Worm (Caenorhabditis elegans) whole organism, L3 larva: Measurements from ENCODE around the gene Y50D4A.6.

ENCODE experiments used
- R02D3.7 ChIP-seq: fragments of 150-350 bp; optimal IDR thresholded peaks from 2 replicates; lab custom pipeline; 2014; ENCODE audit warnings: missing biosample characterization, missing genetic modification characterization
- ZK546.5 ChIP-seq: sonication (generic microtip); optimal IDR thresholded peaks from 2 replicates; lab custom pipeline; 2017; ENCODE audit warnings: missing biosample characterization, missing genetic modification characterization
- aly-2 ChIP-seq: fragments of 150-350 bp; optimal IDR thresholded peaks from 2 replicates; lab custom pipeline; 2014; ENCODE audit warnings: missing biosample characterization, missing genetic modification characterization
- ama-1 ChIP-seq: fragments of 150-350 bp; optimal IDR thresholded peaks from 2 replicates; lab custom pipeline; 2018
- ceh-16 ChIP-seq: sonication (generic microtip); optimal IDR thresholded peaks from 2 replicates; lab custom pipeline; 2017; ENCODE audit warnings: missing biosample characterization, missing genetic modification characterization
- ceh-28 ChIP-seq: fragments of 150-350 bp; optimal IDR thresholded peaks from 2 replicates; lab custom pipeline; 2014; ENCODE audit warnings: missing biosample characterization, missing genetic modification reagents, missing genetic modification characterization
- ceh-82 ChIP-seq: fragments of 150-350 bp; optimal IDR thresholded peaks from 2 replicates; lab custom pipeline; 2014; ENCODE audit warnings: missing biosample characterization, missing genetic modification characterization
- ceh-9 ChIP-seq: sonication (generic microtip); optimal IDR thresholded peaks from 2 replicates; lab custom pipeline; 2018; ENCODE audit warnings: missing biosample characterization, missing genetic modification characterization
- daf-12 ChIP-seq: fragments of 150-350 bp; optimal IDR thresholded peaks from 2 replicates; lab custom pipeline; 2014; ENCODE audit warnings: missing biosample characterization, missing genetic modification reagents, missing genetic modification characterization
- egl-27 ChIP-seq: sonication (generic microtip); optimal IDR thresholded peaks from 4 replicates; lab custom pipeline; 2017; ENCODE audit warnings: missing biosample characterization, missing genetic modification reagents, missing genetic modification characterization
- egl-5 ChIP-seq: fragments of 150-350 bp; optimal IDR thresholded peaks from 2 replicates; lab custom pipeline; 2017; ENCODE audit warnings: missing biosample characterization, missing genetic modification reagents, missing genetic modification characterization, inconsistent platforms
- elt-2 ChIP-seq: sonication (generic microtip); optimal IDR thresholded peaks from 2 replicates; lab custom pipeline; 2016; ENCODE audit warnings: missing genetic modification reagents, mild to moderate bottlenecking, missing genetic modification characterization, missing compliant biosample characterization
- elt-3 ChIP-seq, 3 experiments: fragments of 150-350 bp in 1 of 3; sonication (generic microtip) in 2 of 3; optimal IDR thresholded peaks; 2 replicates in 2 of 3; 4 replicates in 1 of 3; lab custom pipeline; 2014 to 2017; ENCODE audit warnings: missing biosample characterization in 3 of 3, missing genetic modification characterization in 3 of 3
- eor-1 ChIP-seq, 2 experiments: fragments of 150-350 bp; optimal IDR thresholded peaks; 2 replicates each; lab custom pipeline; 2014 to 2018; ENCODE audit warnings: missing biosample characterization in 2 of 2, missing genetic modification characterization in 2 of 2
- fkh-10 ChIP-seq: sonication (generic microtip); optimal IDR thresholded peaks from 2 replicates; lab custom pipeline; 2017; ENCODE audit warnings: missing biosample characterization, missing genetic modification reagents, missing genetic modification characterization
- fkh-2 ChIP-seq: fragments of 150-350 bp; optimal IDR thresholded peaks from 2 replicates; lab custom pipeline; 2014; ENCODE audit warnings: missing biosample characterization, missing genetic modification reagents, missing genetic modification characterization
- fos-1 ChIP-seq: fragments of 150-350 bp; optimal IDR thresholded peaks from 2 replicates; lab custom pipeline; 2014; ENCODE audit warnings: missing biosample characterization, missing genetic modification characterization
- hmg-11 ChIP-seq: sonication (generic microtip); optimal IDR thresholded peaks from 2 replicates; lab custom pipeline; 2016; ENCODE audit warnings: missing genetic modification characterization, missing compliant biosample characterization
- jun-1 ChIP-seq: fragments of 150-350 bp; optimal IDR thresholded peaks from 2 replicates; lab custom pipeline; 2014; ENCODE audit warnings: missing biosample characterization, missing genetic modification reagents, missing genetic modification characterization
- lin-15B ChIP-seq: fragments of 150-350 bp; optimal IDR thresholded peaks from 2 replicates; lab custom pipeline; 2014; ENCODE audit warnings: missing biosample characterization, missing genetic modification characterization
- lin-39 ChIP-seq: fragments of 150-350 bp; optimal IDR thresholded peaks from 2 replicates; lab custom pipeline; 2018; ENCODE audit warnings: missing biosample characterization, missing genetic modification reagents, missing genetic modification characterization
- lsy-12 ChIP-seq: sonication (generic microtip); optimal IDR thresholded peaks from 2 replicates; lab custom pipeline; 2016; ENCODE audit warnings: mild to moderate bottlenecking, missing genetic modification characterization, missing compliant biosample characterization
- mdl-1 ChIP-seq: fragments of 150-350 bp; optimal IDR thresholded peaks from 2 replicates; lab custom pipeline; 2014; ENCODE audit warnings: missing biosample characterization, missing genetic modification characterization
- mml-1 ChIP-seq: fragments of 150-350 bp; sonication (generic microtip); optimal IDR thresholded peaks from 3 replicates; lab custom pipeline; 2014; ENCODE audit warnings: missing biosample characterization, missing genetic modification characterization
- nfya-1 ChIP-seq: sonication (generic microtip); optimal IDR thresholded peaks from 2 replicates; lab custom pipeline; 2017; ENCODE audit warnings: missing genetic modification characterization, mild to moderate bottlenecking, missing compliant biosample characterization, antibody characterized with exemption, moderate library complexity; ENCODE audit not compliant: insufficient read depth
- nhr-11 ChIP-seq: fragments of 150-350 bp; optimal IDR thresholded peaks from 2 replicates; lab custom pipeline; 2014; ENCODE audit warnings: missing biosample characterization, missing genetic modification characterization
- nhr-12 ChIP-seq: fragments of 150-350 bp; optimal IDR thresholded peaks from 2 replicates; lab custom pipeline; 2014; ENCODE audit warnings: missing biosample characterization, missing genetic modification characterization
- nhr-23 ChIP-seq: fragments of 150-350 bp; optimal IDR thresholded peaks from 2 replicates; lab custom pipeline; 2014; ENCODE audit warnings: missing biosample characterization, missing genetic modification reagents, missing genetic modification characterization
- nhr-25 ChIP-seq: sonication (generic microtip); optimal IDR thresholded peaks from 2 replicates; lab custom pipeline; 2017; ENCODE audit warnings: missing biosample characterization, missing genetic modification characterization
- nhr-28 ChIP-seq: fragments of 150-350 bp; optimal IDR thresholded peaks from 2 replicates; lab custom pipeline; 2014; ENCODE audit warnings: missing biosample characterization, missing genetic modification characterization
- nhr-43 ChIP-seq: sonication (generic microtip); optimal IDR thresholded peaks from 2 replicates; lab custom pipeline; 2016; ENCODE audit warnings: mild to moderate bottlenecking, missing genetic modification characterization, missing compliant biosample characterization; ENCODE audit not compliant: poor library complexity, severe bottlenecking
- nhr-67 ChIP-seq: fragments of 150-350 bp; optimal IDR thresholded peaks from 2 replicates; lab custom pipeline; 2014; ENCODE audit warnings: missing biosample characterization, missing genetic modification characterization
- nhr-76 ChIP-seq: fragments of 150-350 bp; sonication (generic microtip); optimal IDR thresholded peaks from 5 replicates; lab custom pipeline; 2014; ENCODE audit warnings: missing biosample characterization, missing genetic modification characterization
- nhr-77 ChIP-seq: fragments of 150-350 bp; optimal IDR thresholded peaks from 2 replicates; lab custom pipeline; 2014; ENCODE audit warnings: missing biosample characterization, missing genetic modification characterization
- pha-4 ChIP-seq: fragments of 150-350 bp; optimal IDR thresholded peaks from 2 replicates; lab custom pipeline; 2014; ENCODE audit warnings: missing biosample characterization, missing genetic modification reagents, missing genetic modification characterization
- pqm-1 ChIP-seq: fragments of 150-350 bp; optimal IDR thresholded peaks from 2 replicates; lab custom pipeline; 2017; ENCODE audit warnings: missing biosample characterization, missing genetic modification characterization, inconsistent platforms
- sea-2 ChIP-seq: fragments of 150-350 bp; sonication (generic microtip); optimal IDR thresholded peaks from 4 replicates; lab custom pipeline; 2014; ENCODE audit warnings: missing biosample characterization, missing genetic modification reagents, missing genetic modification characterization
- skn-1 ChIP-seq: fragments of 150-350 bp; optimal IDR thresholded peaks from 2 replicates; lab custom pipeline; 2014; ENCODE audit warnings: missing biosample characterization, missing genetic modification characterization
- snpc-4 ChIP-seq: fragments of 150-350 bp; optimal IDR thresholded peaks from 2 replicates; lab custom pipeline; 2014; ENCODE audit warnings: missing biosample characterization, missing genetic modification characterization
- tbx-2 ChIP-seq: sonication (generic microtip); optimal IDR thresholded peaks from 2 replicates; lab custom pipeline; 2016; ENCODE audit warnings: mild to moderate bottlenecking, missing genetic modification characterization, missing compliant biosample characterization
- unc-39 ChIP-seq: sonication (generic microtip); optimal IDR thresholded peaks from 4 replicates; lab custom pipeline; 2017; ENCODE audit warnings: missing biosample characterization, missing genetic modification characterization
- unc-62 ChIP-seq: fragments of 150-350 bp; sonication (generic microtip); optimal IDR thresholded peaks from 4 replicates; lab custom pipeline; 2014; ENCODE audit warnings: missing biosample characterization, missing genetic modification reagents, missing genetic modification characterization
- zag-1 ChIP-seq: fragments of 150-350 bp; optimal IDR thresholded peaks from 2 replicates; lab custom pipeline; 2014; ENCODE audit warnings: missing biosample characterization, missing genetic modification characterization
- ztf-11 ChIP-seq: fragments of 150-350 bp; optimal IDR thresholded peaks from 2 replicates; lab custom pipeline; 2014; ENCODE audit warnings: missing biosample characterization, missing genetic modification characterization
- ztf-4 ChIP-seq: fragments of 150-350 bp; optimal IDR thresholded peaks from 2 replicates; lab custom pipeline; 2014; ENCODE audit warnings: missing biosample characterization, missing genetic modification characterization

The Y50D4A.6 gene

DNA sequence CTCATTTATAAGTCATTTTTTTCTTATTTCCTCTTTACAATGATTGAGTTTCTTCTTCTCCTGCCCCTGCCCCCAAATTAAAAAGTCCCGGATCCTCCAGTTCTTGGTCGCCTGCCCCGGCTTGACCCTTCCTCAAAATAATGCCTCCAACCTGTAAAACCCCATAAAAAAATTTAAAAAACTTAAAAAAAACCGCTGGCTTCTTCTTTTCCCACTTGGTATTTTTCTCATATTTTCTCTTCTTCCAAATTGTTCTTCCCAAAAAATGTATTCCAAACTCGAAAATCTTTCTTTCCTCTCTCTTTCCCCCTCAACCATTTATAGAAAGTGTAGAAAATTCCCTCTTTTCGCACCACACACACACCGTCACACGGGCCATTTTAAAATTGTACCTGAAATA is 41.6 kb downstream of the Y50D4A.6 start:
- TF ChIP-seq unc-62 (GFP tag; lab: Kevin White, UChicago) (no peak), ama-1 (lab: Kevin White, UChicago) (no peak), R02D3.7 (tag; lab: Kevin White, UChicago) (no peak), snpc-4 (tag; lab: Kevin White, UChicago) (no peak), hmg-11 (tag; lab: Kevin White, UChicago) (no peak), nhr-12 (no peak), pha-4 (tag; lab: Kevin White, UChicago) (no peak), nhr-43 (tag; lab: Kevin White, UChicago) (no peak), egl-27 (tag; lab: Kevin White, UChicago) (no peak), skn-1 (tag; lab: Kevin White, UChicago) (no peak), lsy-12 (tag; lab: Kevin White, UChicago) (no peak), fkh-2 (no peak), nhr-67 (no peak), lin-39 (tag; lab: Kevin White, UChicago) (no peak), fos-1 (tag; lab: Kevin White, UChicago) (no peak), nfya-1 (tag; lab: Kevin White, UChicago) (no peak), zag-1 (tag; lab: Kevin White, UChicago) (no peak)

DNA sequence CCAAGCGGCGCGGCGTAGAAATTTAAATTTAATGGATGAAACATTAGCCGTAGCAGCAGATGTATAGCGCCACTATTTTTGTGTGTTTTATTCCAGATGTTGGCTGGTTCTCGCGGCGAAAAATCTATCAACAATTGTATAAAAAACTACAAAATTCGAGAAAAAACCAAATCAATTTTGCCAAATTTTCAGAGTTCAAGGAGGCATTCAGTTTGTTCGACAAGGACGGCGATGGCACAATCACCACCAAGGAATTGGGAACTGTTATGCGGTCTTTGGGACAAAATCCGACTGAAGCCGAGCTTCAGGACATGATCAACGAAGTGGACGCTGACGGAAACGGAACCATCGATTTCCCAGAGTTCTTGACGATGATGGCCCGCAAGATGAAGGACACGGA is 42.6 kb downstream of the Y50D4A.6 start:
- no peak for TF ChIP-seq fos-1 (tag; lab: Kevin White, UChicago)
- TF ChIP-seq lsy-12 (tag; lab: Kevin White, UChicago): no peak
- no peak for TF ChIP-seq daf-12 (tag; lab: Kevin White, UChicago)
- TF ChIP-seq sea-2 (GFP tag; lab: Kevin White, UChicago): no peak
- no peak for TF ChIP-seq aly-2 (tag; lab: Kevin White, UChicago)
- TF ChIP-seq nhr-23: no peak
- TF ChIP-seq pqm-1 (tag; lab: Kevin White, UChicago): no peak
- TF ChIP-seq ztf-4: no peak
- TF ChIP-seq nhr-43 (tag; lab: Kevin White, UChicago): no peak
- no peak for TF ChIP-seq mml-1 (tag; lab: Kevin White, UChicago)
- TF ChIP-seq, all 47 proteins: peak for 0

- TF ChIP-seq lin-39 (tag; lab: Kevin White, UChicago) (no peak), mdl-1 (tag; lab: Kevin White, UChicago) (no peak), ama-1 (lab: Kevin White, UChicago) (no peak), pha-4 (tag; lab: Kevin White, UChicago) (no peak), aly-2 (tag; lab: Kevin White, UChicago) (no peak), unc-62 (GFP tag; lab: Kevin White, UChicago) (no peak), elt-3 (tag; optimal IDR thresholded peaks at IDR 0.05; lab: Kevin White, UChicago) (no peak), nhr-28 (no peak), nhr-67 (no peak), nhr-43 (tag; lab: Kevin White, UChicago) (peak; percentile 7), sea-2 (GFP tag; lab: Kevin White, UChicago) (no peak), nhr-76 (tag; lab: Kevin White, UChicago) (no peak), nhr-77 (tag; lab: Kevin White, UChicago) (no peak), ceh-28 (no peak), R02D3.7 (tag; lab: Kevin White, UChicago) (no peak), ceh-82 (tag; lab: Kevin White, UChicago) (no peak), nhr-25 (tag; lab: Kevin White, UChicago) (no peak), nhr-12 (no peak), hmg-11 (tag; lab: Kevin White, UChicago) (no peak), zag-1 (tag; lab: Kevin White, UChicago) (no peak), nhr-23 (peak; percentile 4), fos-1 (tag; lab: Kevin White, UChicago) (no peak), skn-1 (tag; lab: Kevin White, UChicago) (no peak), lsy-12 (tag; lab: Kevin White, UChicago) (no peak), jun-1 (tag; lab: Kevin White, UChicago) (no peak), eor-1 (tag; optimal IDR thresholded peaks at IDR 0.05; lab: Kevin White, UChicago) (no peak), egl-27 (tag; lab: Kevin White, UChicago) (no peak), lin-15B (tag; lab: Kevin White, UChicago) (peak; percentile 26), daf-12 (tag; lab: Kevin White, UChicago) (no peak), pqm-1 (tag; lab: Kevin White, UChicago) (no peak), egl-5 (tag; lab: Kevin White, UChicago) (no peak), ceh-16 (tag; lab: Kevin White, UChicago) (no peak), nhr-11 (tag; lab: Kevin White, UChicago) (no peak), snpc-4 (tag; lab: Kevin White, UChicago) (no peak), fkh-2 (no peak), ztf-4 (peak; percentile 50), nfya-1 (tag; lab: Kevin White, UChicago) (peak; percentile 7), fkh-10 (no peak), ceh-9 (tag; lab: Kevin White, UChicago) (no peak), mml-1 (tag; lab: Kevin White, UChicago) (no peak), ZK546.5 (no peak), elt-2 (peak; percentile 48), unc-39 (tag; lab: Kevin White, UChicago) (no peak), ztf-11 (tag; lab: Kevin White, UChicago) (no peak), tbx-2 (tag; lab: Kevin White, UChicago) (no peak)
Observed at ce11 chrV:1155914-1156313, 43.2 kb downstream of the Y50D4A.6 start, which contains the start of gene cmd-1. Gene cmd-1, plus strand, starts transcription at chrV:1156271.
